Worm (Caenorhabditis elegans): ENCODE results near the gene T09B9.3.

DNA sequence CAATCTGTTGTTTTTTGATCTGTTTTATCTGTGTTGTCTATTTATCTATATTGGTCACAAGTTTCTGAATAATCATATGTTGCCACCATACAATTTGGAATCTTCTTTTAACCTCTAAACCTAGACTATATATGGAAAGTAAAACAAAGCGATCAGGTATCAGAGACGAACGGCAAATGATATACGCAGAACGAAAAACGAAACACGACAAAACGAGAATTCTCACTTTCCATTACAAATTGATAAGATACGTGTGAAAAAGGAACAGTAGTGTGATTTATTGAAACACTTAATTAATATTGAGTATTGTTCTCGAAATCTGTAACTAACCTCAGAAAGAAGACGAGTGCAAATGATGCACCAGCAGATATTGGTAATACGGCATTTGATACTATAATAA is 2.7 kb upstream of the T09B9.3 start:
- TF ChIP-seq dmd-9 (GFP tag; IDR thresholded peaks at IDR 0.05) = no peak
- no peak for TF ChIP-seq ces-1 (GFP tag; optimal IDR thresholded peaks at IDR 0.05)
- no peak for TF ChIP-seq unc-39 (tag; optimal IDR thresholded peaks at IDR 0.05)
- TF ChIP-seq hlh-30 (tag; optimal IDR thresholded peaks at IDR 0.05; ENCODE audit: insufficient read depth) = peak; percentile 36
- TF ChIP-seq madf-9 (GFP tag; conservative IDR thresholded peaks at IDR 0.05) = no peak
- TF ChIP-seq hlh-11 (tag; optimal IDR thresholded peaks at IDR 0.05) = no peak
- TF ChIP-seq attf-4 (tag; optimal IDR thresholded peaks at IDR 0.05) = no peak
- no peak for TF ChIP-seq dpl-1 (GFP tag; optimal IDR thresholded peaks at IDR 0.05)
- TF ChIP-seq pha-4 (GFP tag; IDR thresholded peaks at IDR 0.05) = no peak
- no peak for TF ChIP-seq pha-4 (tag; optimal IDR thresholded peaks at IDR 0.05)
- no peak for TF ChIP-seq nhr-76 (tag; optimal IDR thresholded peaks at IDR 0.05)
